Fruit fly (Drosophila melanogaster) S2 (cell line): ENCODE results near the gene CG8774.

Experiments
- CG8478 ChIP-seq: fragments of >200 bp; optimal IDR thresholded peaks from 2 replicates; lab custom pipeline; 2018
- CTCF ChIP-seq, 2 experiments: fragments of >200 bp; optimal IDR thresholded peaks; 2 replicates each; lab custom pipeline; 2018

CG8774 gene

DNA sequence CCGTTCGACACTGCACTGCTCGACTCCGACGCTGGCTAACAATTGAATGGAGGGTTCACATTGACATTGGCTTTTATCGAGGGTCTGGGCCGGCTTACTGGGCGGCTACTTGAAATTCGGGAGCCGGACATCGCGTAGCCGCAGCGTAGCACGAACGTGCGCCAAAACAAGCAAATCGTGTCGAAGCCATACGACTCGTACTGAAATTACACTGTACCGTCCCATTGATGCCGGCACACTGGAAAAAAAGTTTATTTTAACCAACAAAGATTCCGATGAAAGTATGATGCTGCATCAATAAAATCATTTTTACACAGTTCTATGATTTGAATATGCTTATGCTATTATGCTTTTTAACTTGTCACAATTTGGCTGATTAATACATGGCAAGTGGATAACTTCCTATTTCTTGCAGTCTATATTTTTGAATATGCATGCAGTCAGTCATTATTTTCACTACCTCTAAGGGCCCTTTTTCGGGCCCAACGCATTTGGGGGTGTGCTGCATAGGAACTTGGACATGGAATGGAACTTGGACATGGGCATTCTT lies 9.7 kb upstream of the CG8774 start, which contains the start of gene apn:
Gene apn, minus strand, starts transcription at position 51 of the 550 bp plus-strand sequence.
- TF ChIP-seq CTCF (optimal IDR thresholded peaks at IDR 0.05; lab: Kevin White, UChicago) (no peak), CG8478 (lab: Kevin White, UChicago) (no peak)

dm6 chr3R:13290329-13290728 lies 8.2 kb upstream of the CG8774 start, which contains the start of gene Osi22:
TSS of gene Osi22 (plus strand) at chr3R:13290629.
- TF ChIP-seq CG8478 (lab: Kevin White, UChicago) (no peak), CTCF (optimal IDR thresholded peaks at IDR 0.05; lab: Kevin White, UChicago) (no peak)

dm6 chr3R:13293148-13293756 lies 5.3 kb upstream of the CG8774 start, which contains the start of gene wntD:
TSS of gene wntD (minus strand) at chr3R:13293198.
- TF ChIP-seq CG8478 (lab: Kevin White, UChicago) (no peak), CTCF (optimal IDR thresholded peaks at IDR 0.05; lab: Kevin White, UChicago) (no peak)

dm6 chr3R:13294461-13294860 lies 4.1 kb upstream of the CG8774 start, which contains the start of gene CG8773:
TSS of gene CG8773 (plus strand) at chr3R:13294748.
- no peak for TF ChIP-seq CTCF (optimal IDR thresholded peaks at IDR 0.05; lab: Kevin White, UChicago)
- no peak for TF ChIP-seq CG8478 (lab: Kevin White, UChicago)

DNA sequence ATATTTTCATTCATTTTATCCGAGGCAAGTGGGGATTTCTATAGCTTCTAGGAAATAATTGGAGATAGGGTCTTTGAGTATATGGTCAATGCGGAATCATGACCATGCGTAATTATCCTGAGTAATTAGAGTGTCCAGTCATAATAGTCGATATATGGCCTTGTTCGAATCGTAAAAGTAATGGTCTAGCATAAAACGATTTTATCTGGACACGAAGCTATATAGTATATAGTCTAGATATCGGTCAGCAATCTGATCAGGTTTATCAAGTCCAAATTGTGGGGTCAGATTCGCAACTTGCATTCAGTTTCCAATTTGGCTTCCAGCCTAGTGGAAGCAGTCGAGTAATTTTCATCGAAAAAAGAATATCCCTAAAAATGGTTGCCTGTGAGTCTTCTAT lies 3.8 kb downstream of the CG8774 start, which contains the start of gene CG32473:
Gene CG32473, plus strand, starts transcription at position 301 of the 400 bp plus-strand sequence.
- no peak for TF ChIP-seq CG8478 (lab: Kevin White, UChicago)
- TF ChIP-seq CTCF (optimal IDR thresholded peaks at IDR 0.05; lab: Kevin White, UChicago): no peak

DNA sequence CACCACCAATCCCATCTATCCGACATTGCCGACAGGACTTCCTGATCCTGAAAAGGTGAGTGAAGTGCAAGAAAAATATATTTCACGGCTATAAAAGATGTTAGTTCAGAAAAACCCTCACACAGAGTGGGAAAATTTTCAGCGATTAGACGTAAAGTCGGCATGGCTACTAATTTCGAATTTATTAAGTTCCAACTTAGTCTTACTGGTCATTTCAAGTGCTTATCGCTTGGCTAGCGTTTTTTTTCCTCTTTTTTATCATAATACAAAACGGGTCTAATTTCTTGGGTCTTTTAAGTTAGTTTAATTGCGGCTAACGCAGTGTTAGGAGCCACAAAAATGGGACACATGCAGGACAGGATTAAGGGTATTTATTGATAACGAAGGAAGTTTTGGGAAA lies 4.6 kb downstream of the CG8774 start, which contains the start of gene CG43208:
Gene CG43208, plus strand, starts transcription at position 301 of the 400 bp plus-strand sequence.
- no peak for TF ChIP-seq CG8478 (lab: Kevin White, UChicago)
- no peak for TF ChIP-seq CTCF (optimal IDR thresholded peaks at IDR 0.05; lab: Kevin White, UChicago)

- TF ChIP-seq CG8478 (lab: Kevin White, UChicago): no peak
- TF ChIP-seq CTCF (optimal IDR thresholded peaks at IDR 0.05; lab: Kevin White, UChicago): no peak
Observed at dm6 chr3R:13304512-13305069, 6.0 kb downstream of the CG8774 start.

DNA sequence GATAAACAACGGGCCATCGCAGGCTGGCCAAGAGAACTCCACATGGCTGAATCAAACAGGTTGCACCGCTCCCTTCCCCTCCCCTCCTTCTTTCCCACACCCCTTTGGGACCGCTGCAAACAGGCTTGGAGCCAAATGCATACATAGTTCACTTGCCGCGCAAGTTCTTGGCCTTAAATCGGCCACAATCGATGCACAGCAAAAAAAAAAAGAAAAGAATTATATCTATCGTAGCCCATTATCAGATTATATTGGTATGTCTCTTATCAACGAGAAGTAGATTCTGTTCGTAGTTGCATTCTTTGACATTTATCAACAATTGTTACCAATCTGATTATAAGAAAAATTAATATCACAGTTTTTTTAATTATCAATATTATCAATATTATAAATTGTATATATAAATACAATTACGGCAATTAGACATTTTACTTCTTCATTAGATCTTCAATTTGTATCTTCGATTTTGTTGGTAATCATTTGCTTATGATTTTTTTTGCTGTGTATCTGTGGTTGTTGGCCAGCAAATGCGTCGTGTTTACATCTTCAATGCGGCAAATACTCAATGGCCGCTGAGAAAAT lies 6.8 kb downstream of the CG8774 start:
- TF ChIP-seq CG8478 (lab: Kevin White, UChicago) (no peak), CTCF (optimal IDR thresholded peaks at IDR 0.05; lab: Kevin White, UChicago) (no peak)

dm6 chr3R:13306595-13306994 lies 8.0 kb downstream of the CG8774 start:
- TF ChIP-seq CTCF (optimal IDR thresholded peaks at IDR 0.05; lab: Kevin White, UChicago) (no peak), CG8478 (lab: Kevin White, UChicago) (no peak)

- no peak for TF ChIP-seq CTCF (optimal IDR thresholded peaks at IDR 0.05; lab: Kevin White, UChicago)
- TF ChIP-seq CG8478 (lab: Kevin White, UChicago): no peak
Observed at dm6 chr3R:13309133-13309711, 10.7 kb downstream of the CG8774 start.

- TF ChIP-seq CG8478 (lab: Kevin White, UChicago) (no peak), CTCF (optimal IDR thresholded peaks at IDR 0.05; lab: Kevin White, UChicago) (no peak)
Observed at dm6 chr3R:13313088-13313487, 14.5 kb downstream of the CG8774 start, which contains the start of gene CG44142. TSS of gene CG44142 (minus strand) at chr3R:13313188.

DNA sequence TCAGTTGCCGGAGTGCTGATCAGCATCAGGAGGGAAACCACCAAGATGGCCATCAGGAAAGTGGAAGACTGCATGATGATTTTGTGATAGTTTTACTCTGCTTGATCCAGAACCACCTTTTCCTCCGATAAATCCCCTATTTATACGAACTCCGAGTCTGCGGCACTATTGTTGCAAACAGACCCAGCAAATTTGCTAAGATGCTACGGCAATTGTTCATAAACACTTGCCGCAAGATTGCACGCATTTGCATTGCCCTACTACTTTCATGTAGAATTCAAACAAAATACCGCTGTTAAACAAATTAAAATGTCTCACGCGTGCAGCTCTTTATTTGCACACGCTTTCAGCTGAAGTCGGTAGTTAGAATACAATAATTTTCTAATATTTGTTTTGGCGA lies 20.6 kb downstream of the CG8774 start, which contains the start of gene CG45080:
Gene CG45080, minus strand, starts transcription at position 101 of the 400 bp plus-strand sequence.
- no peak for TF ChIP-seq CTCF (optimal IDR thresholded peaks at IDR 0.05; lab: Kevin White, UChicago)
- TF ChIP-seq CG8478 (lab: Kevin White, UChicago): no peak

DNA sequence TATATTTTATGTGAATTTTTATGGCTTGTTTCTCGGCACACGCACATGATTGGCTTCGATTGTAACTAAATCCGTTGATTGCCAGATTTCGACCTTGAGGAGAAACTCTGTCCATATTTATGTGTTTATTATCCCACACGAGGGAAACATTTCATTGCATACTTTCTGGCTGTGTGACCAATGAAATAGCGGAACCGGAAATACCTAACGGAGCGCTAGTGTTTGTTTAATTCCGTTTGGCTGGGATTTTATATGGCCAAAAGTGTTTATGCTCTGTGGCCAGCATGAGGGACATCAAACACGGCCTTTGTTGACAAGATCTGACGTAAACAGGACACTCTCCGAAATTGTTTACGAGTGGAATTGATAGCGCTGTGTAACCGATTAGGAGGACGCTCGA lies 21.3 kb downstream of the CG8774 start:
- TF ChIP-seq CG8478 (lab: Kevin White, UChicago): no peak
- TF ChIP-seq CTCF (optimal IDR thresholded peaks at IDR 0.05; lab: Kevin White, UChicago): no peak

DNA sequence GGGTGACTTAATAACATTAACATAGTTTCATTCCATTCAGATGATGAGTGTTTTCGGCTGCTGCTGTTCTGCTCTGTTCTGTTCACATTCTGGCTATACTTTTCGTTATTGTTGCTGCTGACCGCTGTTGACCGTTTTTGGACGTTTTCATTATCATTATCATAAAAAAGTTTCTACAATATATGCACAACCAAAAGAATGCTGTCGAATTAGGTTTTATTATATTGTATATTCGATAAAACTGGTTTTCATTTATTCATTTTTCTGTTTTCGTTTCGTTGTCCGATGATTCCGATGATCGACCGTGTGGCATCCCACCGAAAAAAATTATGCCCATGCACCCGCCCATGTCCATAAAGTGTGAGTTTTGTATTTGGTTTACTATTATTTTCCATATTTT lies 34.5 kb downstream of the CG8774 start:
- TF ChIP-seq CTCF (optimal IDR thresholded peaks at IDR 0.05; lab: Kevin White, UChicago) (no peak), CG8478 (lab: Kevin White, UChicago) (no peak)
